Fruit fly (Drosophila melanogaster): ENCODE measurements around the gene CG9806.

Gene CG9806

DNA sequence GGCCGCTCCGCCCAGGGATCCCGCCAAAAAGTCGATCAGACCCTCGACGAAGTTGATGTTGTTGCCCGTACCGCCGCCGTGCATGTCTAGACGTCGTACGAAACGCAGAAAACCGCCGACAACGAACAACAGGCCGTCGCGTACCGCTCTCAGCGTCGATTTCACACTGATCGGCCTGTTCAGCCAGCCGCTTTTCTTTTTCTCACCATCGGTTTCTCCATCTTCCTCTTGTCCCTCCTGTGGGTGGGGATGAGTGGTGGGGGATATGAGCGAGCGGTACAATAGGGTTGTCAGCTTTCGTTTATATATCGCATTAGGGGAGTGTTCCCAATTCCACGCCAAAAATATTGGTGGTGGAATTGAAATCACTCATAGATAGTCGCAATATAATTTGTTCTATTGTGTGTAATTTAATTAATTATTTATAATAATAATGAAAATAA, 25.4 kb downstream of the CG9806 start (continued):
- TF ChIP-seq Blimp-1 (GFP tag; optimal IDR thresholded peaks at IDR 0.05) = peak; percentile 15
- no peak for TF ChIP-seq CG3726 (GFP tag; IDR thresholded peaks at IDR 0.05)
- TF ChIP-seq CG18764 (GFP tag; optimal IDR thresholded peaks at IDR 0.05) = peak; percentile 3
- no peak for TF ChIP-seq CG2875 (GFP tag; optimal IDR thresholded peaks at IDR 0.05)
- peak; percentile 54 for TF ChIP-seq Xbp1 (GFP tag; optimal IDR thresholded peaks at IDR 0.05)
- no peak for TF ChIP-seq CG10565 (GFP tag; optimal IDR thresholded peaks at IDR 0.05)
- no peak for TF ChIP-seq peb (GFP tag; IDR thresholded peaks at IDR 0.05)
- TF ChIP-seq sisA (GFP tag; IDR thresholded peaks at IDR 0.05) = peak; percentile 58
- no peak for TF ChIP-seq CG17612 (GFP tag; IDR thresholded peaks at IDR 0.05)
- 0 out of 2 replicates have a peak, but pooled peaks have one; percentile 9 for TF ChIP-seq Atf6 (GFP tag; IDR thresholded peaks at IDR 0.05)
- TF ChIP-seq sim (GFP tag; IDR thresholded peaks at IDR 0.05) = no peak
- TF ChIP-seq CG9609 (GFP tag; optimal IDR thresholded peaks at IDR 0.05) = no peak
- no peak; the same call in 1 of the 2 replicates for TF ChIP-seq CG31441 (GFP tag; IDR thresholded peaks at IDR 0.05)
- TF ChIP-seq YL-1 (GFP tag; optimal IDR thresholded peaks at IDR 0.05) = no peak
- TF ChIP-seq emc (GFP tag; optimal IDR thresholded peaks at IDR 0.05) = no peak
- peak; percentile 13 for TF ChIP-seq maf-S (GFP tag; optimal IDR thresholded peaks at IDR 0.05)
- TF ChIP-seq mld (GFP tag; IDR thresholded peaks at IDR 0.05; ENCODE audit: partially characterized antibody) = no peak
- no peak for TF ChIP-seq prd (optimal IDR thresholded peaks at IDR 0.05)
- peak; percentile 73; the same call in 2 of the 3 replicates for TF ChIP-seq prd (GFP tag; IDR thresholded peaks at IDR 0.05)
- TF ChIP-seq CG17802 (tag; optimal IDR thresholded peaks at IDR 0.05) = no peak
- TF ChIP-seq jigr1 (GFP tag; IDR thresholded peaks at IDR 0.05) = no peak
- 0 out of 2 replicates have a peak, but pooled peaks have one; percentile 11 for TF ChIP-seq E2f2 (GFP tag; IDR thresholded peaks at IDR 0.05)
- no peak for TF ChIP-seq Lpt (GFP tag; optimal IDR thresholded peaks at IDR 0.05)
- TF ChIP-seq klu (GFP tag; IDR thresholded peaks at IDR 0.05) = peak; percentile 24; the same call in 1 of the 2 replicates
- TF ChIP-seq Dfd (GFP tag; optimal IDR thresholded peaks at IDR 0.05) = no peak
- peak; percentile 34 for TF ChIP-seq CG17359 (tag; optimal IDR thresholded peaks at IDR 0.05)
- TF ChIP-seq Lhr (GFP tag; optimal IDR thresholded peaks at IDR 0.05) = no peak
- TF ChIP-seq CG6254 (GFP tag; optimal IDR thresholded peaks at IDR 0.05) = no peak
- 0 out of 2 replicates have a peak, but pooled peaks have one; percentile 21 for TF ChIP-seq Rx (GFP tag; IDR thresholded peaks at IDR 0.05)
- TF ChIP-seq CG2202 (tag; optimal IDR thresholded peaks at IDR 0.05) = no peak
- peak; percentile 27 for TF ChIP-seq CG2116 (GFP tag; optimal IDR thresholded peaks at IDR 0.05)
- TF ChIP-seq Sin3A (optimal IDR thresholded peaks at IDR 0.05) = no peak
- TF ChIP-seq schlank (tag; optimal IDR thresholded peaks at IDR 0.05) = no peak
- peak; percentile 47; the same call in 1 of the 2 replicates for TF ChIP-seq CG9215 (GFP tag; IDR thresholded peaks at IDR 0.05)
- peak; percentile 23 for TF ChIP-seq Usf (GFP tag; optimal IDR thresholded peaks at IDR 0.05)
- no peak for TF ChIP-seq ash1 (GFP tag; optimal IDR thresholded peaks at IDR 0.05)
- peak; percentile 64 for TF ChIP-seq dysf (GFP tag; IDR thresholded peaks at IDR 0.05)
- peak; percentile 39 for TF ChIP-seq NfI (GFP tag; optimal IDR thresholded peaks at IDR 0.05)
- TF ChIP-seq Hsf (GFP tag; optimal IDR thresholded peaks at IDR 0.05) = no peak
- no peak for TF ChIP-seq pum (GFP tag; optimal IDR thresholded peaks at IDR 0.05)
- TF ChIP-seq CG7963 (GFP tag; IDR thresholded peaks at IDR 0.05; ENCODE audit: partially characterized antibody) = no peak
- no peak for TF ChIP-seq CG10274 (GFP tag; optimal IDR thresholded peaks at IDR 0.05)
- TF ChIP-seq Stat92E (GFP tag; optimal IDR thresholded peaks at IDR 0.05) = no peak
- TF ChIP-seq HLH3B (GFP tag; IDR thresholded peaks at IDR 0.05) = peak; percentile 32; the same call in 1 of the 2 replicates
- TF ChIP-seq zen2 (GFP tag; IDR thresholded peaks at IDR 0.05; ENCODE audit: partially characterized antibody) = 0 out of 3 replicates have a peak, but pooled peaks have one; percentile 7
- TF ChIP-seq CG5180 (GFP tag; optimal IDR thresholded peaks at IDR 0.05) = no peak
- no peak for TF ChIP-seq C15 (GFP tag; IDR thresholded peaks at IDR 0.05)
- peak; percentile 45 for TF ChIP-seq Sox100B (GFP tag; optimal IDR thresholded peaks at IDR 0.05)
- TF ChIP-seq Dip3 (GFP tag; optimal IDR thresholded peaks at IDR 0.05) = no peak
- no peak for TF ChIP-seq gsb-n (tag; optimal IDR thresholded peaks at IDR 0.05)
- TF ChIP-seq CG4360 (GFP tag; IDR thresholded peaks at IDR 0.05) = 0 out of 2 replicates have a peak, but pooled peaks have one; percentile 39
